In the genomic region with DNA sequence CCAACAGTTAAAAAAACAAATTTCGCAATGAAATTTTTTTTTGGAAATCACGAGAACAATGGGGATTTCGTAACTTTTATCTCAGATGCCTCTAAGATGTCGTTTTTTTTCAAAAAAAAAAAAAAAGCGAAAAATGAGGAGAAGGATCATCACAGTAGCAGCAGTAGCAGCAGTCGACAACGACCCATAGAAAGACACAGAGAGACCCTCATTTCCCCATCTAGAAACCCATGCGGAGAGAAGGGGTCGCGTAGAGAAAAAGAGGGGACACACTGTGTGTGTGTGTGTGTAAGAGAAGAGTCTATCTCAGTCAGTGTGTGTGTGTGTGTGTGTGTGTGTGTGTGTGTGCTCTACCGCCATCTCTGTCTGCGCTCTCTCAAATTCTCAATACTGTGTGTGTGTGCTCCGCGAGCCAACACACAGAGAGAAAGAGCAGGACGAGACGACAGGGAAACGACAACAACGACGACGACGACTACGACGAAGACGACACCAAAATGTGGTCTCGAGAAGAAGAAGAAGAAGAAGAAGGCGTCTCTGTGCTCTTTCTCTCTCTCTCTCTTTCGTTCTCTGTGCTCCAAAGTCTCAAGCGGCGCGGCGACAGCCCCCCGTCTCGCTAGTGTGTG, we compare ENCODE assay signal across 4 worm cellular contexts.
A peak's percentile ranks its signal among the peaks of the same experiment; 100 is the strongest.
TF ChIP-seq lines count a peak whose summit lies in the region.

No protein-coding gene starts in this region.

TF ChIP-seq in whole organism, L2 larva, 48 proteins besides CTCF, POLR2A, EP300 and RAD21 (continues in another document):
- TF ChIP-seq ZK546.5 (tag; optimal IDR thresholded peaks at IDR 0.05; lab: Kevin White, UChicago) = no peak
- TF ChIP-seq F13H6.1 (tag; optimal IDR thresholded peaks at IDR 0.05; lab: Kevin White, UChicago) = peak; percentile 94
- TF ChIP-seq peb-1 (tag; optimal IDR thresholded peaks at IDR 0.05; lab: Kevin White, UChicago) = no peak
- TF ChIP-seq fos-1 (tag; optimal IDR thresholded peaks at IDR 0.05; lab: Kevin White, UChicago) = peak; percentile 69
- TF ChIP-seq ztf-1 (GFP tag; conservative IDR thresholded peaks at IDR 0.05; lab: Robert Waterston, UW) = no peak
- peak; percentile 27 for TF ChIP-seq sem-4 (tag; optimal IDR thresholded peaks at IDR 0.05; lab: Kevin White, UChicago)
- TF ChIP-seq ceh-16 (tag; optimal IDR thresholded peaks at IDR 0.05; lab: Kevin White, UChicago) = no peak
- TF ChIP-seq ceh-82 (tag; optimal IDR thresholded peaks at IDR 0.05; lab: Kevin White, UChicago) = no peak
- peak; percentile 41 for TF ChIP-seq egl-27 (tag; optimal IDR thresholded peaks at IDR 0.05; lab: Kevin White, UChicago)
- TF ChIP-seq Y55F3AM.14 (GFP tag; optimal IDR thresholded peaks at IDR 0.05; lab: Kevin White, UChicago) = peak; percentile 9
- TF ChIP-seq gmeb-1 (tag; optimal IDR thresholded peaks at IDR 0.05; lab: Kevin White, UChicago) = peak; percentile 31
- TF ChIP-seq alr-1 (tag; optimal IDR thresholded peaks at IDR 0.05; lab: Kevin White, UChicago) = no peak
- peak; percentile 53 for TF ChIP-seq mab-5 (tag; optimal IDR thresholded peaks at IDR 0.05; lab: Kevin White, UChicago)
- peak; percentile 56 for TF ChIP-seq snpc-4 (tag; optimal IDR thresholded peaks at IDR 0.05; lab: Kevin White, UChicago)
- TF ChIP-seq lin-13 (GFP tag; optimal IDR thresholded peaks at IDR 0.05; lab: Kevin White, UChicago) = peak; percentile 77
- TF ChIP-seq nhr-77 (tag; optimal IDR thresholded peaks at IDR 0.05; lab: Kevin White, UChicago) = no peak
- no peak for TF ChIP-seq unc-62 (GFP tag; optimal IDR thresholded peaks at IDR 0.05; lab: Kevin White, UChicago)
- TF ChIP-seq unc-55 (GFP tag; optimal IDR thresholded peaks at IDR 0.05; lab: Kevin White, UChicago) = peak; percentile 69
- TF ChIP-seq R02D3.7 (tag; optimal IDR thresholded peaks at IDR 0.05; lab: Kevin White, UChicago) = no peak
- TF ChIP-seq nhr-11 (tag; optimal IDR thresholded peaks at IDR 0.05; lab: Kevin White, UChicago) = no peak
- peak; percentile 9 for TF ChIP-seq ama-1 (optimal IDR thresholded peaks at IDR 0.05; lab: Kevin White, UChicago)
- TF ChIP-seq nhr-129 (tag; optimal IDR thresholded peaks at IDR 0.05; lab: Kevin White, UChicago) = peak; percentile 95

TF ChIP-seq in whole organism, L4 larva, 104 proteins besides CTCF, POLR2A, EP300 and RAD21 (continues in another document):
- 0 out of 2 replicates have a peak, but pooled peaks have one; percentile 21 for TF ChIP-seq lin-1 (GFP tag; IDR thresholded peaks at IDR 0.05; lab: Robert Waterston, UW)
- no peak for TF ChIP-seq spr-1 (tag; optimal IDR thresholded peaks at IDR 0.05; lab: Kevin White, UChicago)
- no peak for TF ChIP-seq lin-29 (GFP tag; IDR thresholded peaks at IDR 0.05; lab: Robert Waterston, UW)
- TF ChIP-seq nhr-237 (tag; optimal IDR thresholded peaks at IDR 0.05; lab: Kevin White, UChicago) = no peak
- TF ChIP-seq php-3 (GFP tag; IDR thresholded peaks at IDR 0.05; lab: Robert Waterston, UW) = no peak
- TF ChIP-seq madf-5 (GFP tag; IDR thresholded peaks at IDR 0.05; lab: Robert Waterston, UW) = no peak
- TF ChIP-seq Y105C5A.15 (GFP tag; IDR thresholded peaks at IDR 0.05; lab: Robert Waterston, UW) = no peak
- peak; percentile 3 to 74 for TF ChIP-seq mdl-1 (tag; optimal IDR thresholded peaks at IDR 0.05; lab: Kevin White, UChicago)
- TF ChIP-seq daf-19 (GFP tag; conservative IDR thresholded peaks at IDR 0.05; lab: Robert Waterston, UW) = no peak
- peak; percentile 65 for TF ChIP-seq duxl-1 (tag; optimal IDR thresholded peaks at IDR 0.05; lab: Kevin White, UChicago; ENCODE audit: poor library complexity)
- peak; percentile 33 for TF ChIP-seq ztf-7 (tag; optimal IDR thresholded peaks at IDR 0.05; lab: Kevin White, UChicago)
- TF ChIP-seq fos-1 (tag; optimal IDR thresholded peaks at IDR 0.05; lab: Kevin White, UChicago) = no peak
- TF ChIP-seq lim-7 (GFP tag; IDR thresholded peaks at IDR 0.05; lab: Robert Waterston, UW) = no peak
- TF ChIP-seq nhr-10 (tag; optimal IDR thresholded peaks at IDR 0.05; lab: Kevin White, UChicago) = peak; percentile 14
- no peak for TF ChIP-seq F10B5.3 (tag; optimal IDR thresholded peaks at IDR 0.05; lab: Kevin White, UChicago)
- no peak for TF ChIP-seq nhr-25 (tag; optimal IDR thresholded peaks at IDR 0.05; lab: Kevin White, UChicago; ENCODE audit: borderline replicate concordance, insufficient read depth)
- no peak for TF ChIP-seq ceh-32 (tag; optimal IDR thresholded peaks at IDR 0.05; lab: Kevin White, UChicago; ENCODE audit: poor library complexity)
- TF ChIP-seq ces-1 (GFP tag; optimal IDR thresholded peaks at IDR 0.05; lab: Kevin White, UChicago) = no peak
- 0 out of 2 replicates have a peak, but pooled peaks have one; percentile 30 for TF ChIP-seq nhr-41 (GFP tag; IDR thresholded peaks at IDR 0.05; lab: Robert Waterston, UW)
- TF ChIP-seq skn-1 (tag; optimal IDR thresholded peaks at IDR 0.05; lab: Kevin White, UChicago) = no peak
- TF ChIP-seq ceh-28 (tag; optimal IDR thresholded peaks at IDR 0.05; lab: Kevin White, UChicago) = peak; percentile 13

TF ChIP-seq in whole organism, late embryonic, 69 proteins besides CTCF, POLR2A, EP300 and RAD21 (continues in another document):
- TF ChIP-seq ceh-2 (tag; optimal IDR thresholded peaks at IDR 0.05; lab: Kevin White, UChicago) = peak; percentile 12
- TF ChIP-seq fax-1 (tag; optimal IDR thresholded peaks at IDR 0.05; lab: Kevin White, UChicago) = no peak
- TF ChIP-seq rnt-1 (tag; optimal IDR thresholded peaks at IDR 0.05; lab: Kevin White, UChicago) = peak; percentile 3
- TF ChIP-seq unc-42 (tag; optimal IDR thresholded peaks at IDR 0.05; lab: Kevin White, UChicago) = peak; percentile 57
- TF ChIP-seq pha-4 (tag; optimal IDR thresholded peaks at IDR 0.05; lab: Kevin White, UChicago) = no peak
- peak; percentile 22 for TF ChIP-seq che-1 (tag; optimal IDR thresholded peaks at IDR 0.05; lab: Kevin White, UChicago)
- peak; percentile 11 for TF ChIP-seq Y22D7AL.16 (tag; optimal IDR thresholded peaks at IDR 0.05; lab: Kevin White, UChicago)
- TF ChIP-seq K02D7.2 (tag; optimal IDR thresholded peaks at IDR 0.05; lab: Kevin White, UChicago) = no peak
- peak; percentile 60 for TF ChIP-seq ceh-31 (tag; optimal IDR thresholded peaks at IDR 0.05; lab: Kevin White, UChicago)
- peak; percentile 78 for TF ChIP-seq ref-2 (tag; optimal IDR thresholded peaks at IDR 0.05; lab: Kevin White, UChicago)
- peak; percentile 29 for TF ChIP-seq C38D4.7 (GFP tag; optimal IDR thresholded peaks at IDR 0.05; lab: Kevin White, UChicago)
- TF ChIP-seq ceh-18 (tag; optimal IDR thresholded peaks at IDR 0.05; lab: Kevin White, UChicago) = peak; percentile 72
- TF ChIP-seq ztf-16 (tag; optimal IDR thresholded peaks at IDR 0.05; lab: Kevin White, UChicago) = no peak
- no peak for TF ChIP-seq fkh-6 (tag; optimal IDR thresholded peaks at IDR 0.05; lab: Kevin White, UChicago)
- no peak for TF ChIP-seq unc-3 (GFP tag; conservative IDR thresholded peaks at IDR 0.05; lab: Robert Waterston, UW)
- TF ChIP-seq unc-3 (tag; optimal IDR thresholded peaks at IDR 0.05; lab: Kevin White, UChicago) = peak; percentile 26
- TF ChIP-seq npax-4 (tag; optimal IDR thresholded peaks at IDR 0.05; lab: Kevin White, UChicago) = no peak
- TF ChIP-seq ceh-9 (tag; optimal IDR thresholded peaks at IDR 0.05; lab: Kevin White, UChicago) = no peak
- TF ChIP-seq nhr-11 (tag; optimal IDR thresholded peaks at IDR 0.05; lab: Kevin White, UChicago) = no peak
- peak; percentile 9 for TF ChIP-seq K09A11.1 (tag; optimal IDR thresholded peaks at IDR 0.05; lab: Kevin White, UChicago; ENCODE audit: insufficient read depth)
- peak; percentile 42 for TF ChIP-seq pros-1 (tag; optimal IDR thresholded peaks at IDR 0.05; lab: Kevin White, UChicago)
- peak; percentile 35 for TF ChIP-seq hlh-30 (tag; optimal IDR thresholded peaks at IDR 0.05; lab: Kevin White, UChicago; ENCODE audit: insufficient read depth)
- TF ChIP-seq ahr-1 (tag; optimal IDR thresholded peaks at IDR 0.05; lab: Kevin White, UChicago) = no peak
- TF ChIP-seq nfya-1 (tag; optimal IDR thresholded peaks at IDR 0.05; lab: Kevin White, UChicago) = peak; percentile 81

TF ChIP-seq in whole organism, mixed stage, embryonic, 35 proteins besides CTCF, POLR2A, EP300 and RAD21:
- TF ChIP-seq zip-8 (tag; optimal IDR thresholded peaks at IDR 0.05; lab: Kevin White, UChicago) (no peak), lsy-2 (tag; optimal IDR thresholded peaks at IDR 0.05; lab: Kevin White, UChicago) (peak; percentile 53), drap-1 (GFP tag; optimal IDR thresholded peaks at IDR 0.05; lab: Kevin White, UChicago) (peak; percentile 44), lin-32 (GFP tag; optimal IDR thresholded peaks at IDR 0.05; lab: Kevin White, UChicago) (no peak), M03D4.4 (tag; optimal IDR thresholded peaks at IDR 0.05; lab: Kevin White, UChicago) (peak; percentile 77), hlh-1 (tag; optimal IDR thresholded peaks at IDR 0.05; lab: Kevin White, UChicago) (peak; percentile 44), sptf-1 (tag; optimal IDR thresholded peaks at IDR 0.05; lab: Kevin White, UChicago) (peak; percentile 84), pha-4 (tag; optimal IDR thresholded peaks at IDR 0.05; lab: Kevin White, UChicago) (peak; percentile 85), mep-1 (tag; optimal IDR thresholded peaks at IDR 0.05; lab: Kevin White, UChicago) (peak; percentile 60), blmp-1 (tag; optimal IDR thresholded peaks at IDR 0.05; lab: Kevin White, UChicago) (no peak), ceh-43 (GFP tag; optimal IDR thresholded peaks at IDR 0.05; lab: Kevin White, UChicago) (no peak), cnd-1 (tag; optimal IDR thresholded peaks at IDR 0.05; lab: Kevin White, UChicago) (peak; percentile 68), unc-120 (tag; optimal IDR thresholded peaks at IDR 0.05; lab: Kevin White, UChicago; ENCODE audit: poor library complexity, severe bottlenecking) (peak; percentile 25), ztf-11 (tag; optimal IDR thresholded peaks at IDR 0.05; lab: Kevin White, UChicago) (peak; percentile 82), sem-2 (GFP tag; optimal IDR thresholded peaks at IDR 0.05; lab: Kevin White, UChicago) (peak; percentile 18), unc-62 (GFP tag; optimal IDR thresholded peaks at IDR 0.05; lab: Kevin White, UChicago) (peak; percentile 19), nhr-237 (tag; optimal IDR thresholded peaks at IDR 0.05; lab: Kevin White, UChicago) (peak; percentile 71), nhr-12 (tag; optimal IDR thresholded peaks at IDR 0.05; lab: Kevin White, UChicago) (peak; percentile 94), lin-13 (tag; optimal IDR thresholded peaks at IDR 0.05; lab: Kevin White, UChicago) (peak; percentile 23), ceh-83 (GFP tag; optimal IDR thresholded peaks at IDR 0.05; lab: Kevin White, UChicago) (peak; percentile 38), mls-2 (tag; optimal IDR thresholded peaks at IDR 0.05; lab: Kevin White, UChicago) (peak; percentile 49), ces-1 (GFP tag; optimal IDR thresholded peaks at IDR 0.05; lab: Kevin White, UChicago) (peak; percentile 60), nhr-2 (tag; optimal IDR thresholded peaks at IDR 0.05; lab: Kevin White, UChicago) (peak; percentile 35), elt-3 (tag; optimal IDR thresholded peaks at IDR 0.05; lab: Kevin White, UChicago) (no peak), ceh-39 (tag; optimal IDR thresholded peaks at IDR 0.05; lab: Kevin White, UChicago) (peak; percentile 38)
TF ChIP-seq in whole organism, mixed stage, embryonic: peak in this region for 20.
